Worm (Caenorhabditis elegans): ENCODE measurements around the gene C34H4.1.

ce11 chrIV:1521224-1521623 lies 34.2 kb upstream of the C34H4.1 start, which contains the start of gene K03H6.4:
- no peak for TF ChIP-seq ceh-40 (GFP tag; IDR thresholded peaks at IDR 0.05)
- TF ChIP-seq zim-3 (tag; optimal IDR thresholded peaks at IDR 0.05), result no peak
- no peak for TF ChIP-seq K12H6.12 (tag; optimal IDR thresholded peaks at IDR 0.05)
- TF ChIP-seq F49E8.2 (tag; optimal IDR thresholded peaks at IDR 0.05; ENCODE audit: insufficient read depth), result no peak
- TF ChIP-seq unc-130 (GFP tag; optimal IDR thresholded peaks at IDR 0.05), result no peak
- TF ChIP-seq Y56A3A.18 (GFP tag; IDR thresholded peaks at IDR 0.05), result no peak
- no peak for TF ChIP-seq madf-3 (GFP tag; IDR thresholded peaks at IDR 0.05)
- TF ChIP-seq F55B11.4 (tag; optimal IDR thresholded peaks at IDR 0.05; ENCODE audit: borderline replicate concordance, insufficient read depth), result no peak
- TF ChIP-seq cebp-2 (GFP tag; IDR thresholded peaks at IDR 0.05), result no peak
- no peak for TF ChIP-seq chd-7 (tag; optimal IDR thresholded peaks at IDR 0.05)
- no peak for TF ChIP-seq hlh-12 (tag; optimal IDR thresholded peaks at IDR 0.05)

Data from whole organism, young adult.